Fruit fly (Drosophila melanogaster): ENCODE data around the gene Mt2.

Mt2 gene

DNA sequence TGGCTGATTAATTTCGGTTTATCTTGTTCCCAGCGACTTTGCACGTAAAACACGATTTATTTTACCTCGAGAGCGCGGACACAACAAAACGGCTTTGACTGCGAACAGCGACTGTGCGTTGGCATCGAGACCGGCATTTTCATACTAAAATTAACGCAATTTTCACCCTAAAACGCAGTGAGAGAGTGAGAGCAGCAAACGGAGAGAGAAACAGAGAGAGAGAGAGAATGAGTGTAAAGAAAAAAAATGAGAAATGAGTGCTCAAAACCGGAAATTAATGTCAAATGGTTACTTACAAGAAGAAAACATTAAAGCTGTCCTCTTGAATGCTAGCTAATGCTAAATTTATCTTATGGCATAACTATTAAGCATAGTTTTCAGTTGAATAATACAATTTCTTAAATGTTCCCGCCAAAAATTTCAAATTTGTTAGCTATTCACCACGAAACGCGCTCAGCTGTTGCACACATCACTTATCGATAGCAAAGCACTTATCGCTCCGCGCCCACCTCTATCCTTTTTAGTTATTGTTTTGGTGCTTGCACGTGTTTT lies 40.4 kb upstream of the Mt2 start, which contains the start of the genes JhI-21, RpL7-like and CG34164 (continued):
- no peak for TF ChIP-seq B-H2 (GFP tag; optimal IDR thresholded peaks at IDR 0.05)

DNA sequence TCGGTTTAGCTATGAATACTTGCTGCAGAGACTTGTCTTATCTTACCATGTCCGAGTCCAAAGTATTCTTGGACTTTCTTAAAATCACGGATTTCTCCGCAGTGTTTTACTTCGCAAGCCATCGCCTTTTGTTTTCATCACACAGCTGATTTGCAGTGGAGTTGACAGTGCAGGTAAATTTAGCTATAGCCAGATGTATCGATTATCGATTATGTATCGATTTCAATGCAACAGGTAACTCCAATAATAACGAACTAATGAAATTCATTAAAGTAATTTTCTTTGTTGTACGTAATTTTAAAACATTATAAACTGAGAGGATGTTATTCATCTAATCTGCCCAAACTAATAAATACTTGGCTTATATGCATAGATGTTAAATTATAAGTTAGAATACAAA lies 33.3 kb upstream of the Mt2 start, which contains the start of gene Rab3-GAP:
Rab3-GAP (minus strand) TSS at position 150 of the 400 bp plus-strand sequence.
- TF ChIP-seq CG16863 (GFP tag; optimal IDR thresholded peaks at IDR 0.05) (no peak), sna (GFP tag; IDR thresholded peaks at IDR 0.05; ENCODE audit: partially characterized antibody) (peak; percentile 68; the same call in 1 of the 2 replicates), fru (optimal IDR thresholded peaks at IDR 0.05) (no peak), ato (GFP tag; IDR thresholded peaks at IDR 0.05; ENCODE audit: partially characterized antibody) (no peak), otp (GFP tag; IDR thresholded peaks at IDR 0.05) (no peak), CG17359 (tag; optimal IDR thresholded peaks at IDR 0.05) (peak; percentile 25), Nf-YB (GFP tag; optimal IDR thresholded peaks at IDR 0.05) (no peak), Hsf (GFP tag; optimal IDR thresholded peaks at IDR 0.05) (peak; percentile 28), CG14710 (tag; optimal IDR thresholded peaks at IDR 0.05) (peak; percentile 51), prd (optimal IDR thresholded peaks at IDR 0.05) (no peak), prd (GFP tag; IDR thresholded peaks at IDR 0.05) (peak; percentile 69), CG10274 (GFP tag; optimal IDR thresholded peaks at IDR 0.05) (no peak), CG8281 (tag; optimal IDR thresholded peaks at IDR 0.05) (no peak), kah (GFP tag; optimal IDR thresholded peaks at IDR 0.05) (peak; percentile 63), CG13296 (GFP tag; optimal IDR thresholded peaks at IDR 0.05) (no peak), CG5245 (GFP tag; optimal IDR thresholded peaks at IDR 0.05) (no peak), CG9817 (tag; optimal IDR thresholded peaks at IDR 0.05) (no peak), Sox100B (GFP tag; optimal IDR thresholded peaks at IDR 0.05) (no peak), CG2120 (GFP tag; optimal IDR thresholded peaks at IDR 0.05) (peak; percentile 51), Mad (GFP tag; optimal IDR thresholded peaks at IDR 0.05) (no peak), trh (GFP tag; optimal IDR thresholded peaks at IDR 0.05) (no peak), nerfin-2 (GFP tag; IDR thresholded peaks at IDR 0.05; ENCODE audit: partially characterized antibody) (no peak; the same call in 1 of the 2 replicates), CrebB (tag; optimal IDR thresholded peaks at IDR 0.05) (no peak), chif (GFP tag; optimal IDR thresholded peaks at IDR 0.05) (peak in 1 of 2 experiments; percentile 16), CG13894 (tag; optimal IDR thresholded peaks at IDR 0.05) (no peak), CG11695 (GFP tag; IDR thresholded peaks at IDR 0.05) (peak; percentile 44; the same call in 1 of the 3 replicates), pan (optimal IDR thresholded peaks at IDR 0.05) (no peak), pan (GFP tag; optimal IDR thresholded peaks at IDR 0.05 in 1 of 2, IDR thresholded peaks at IDR 0.05 in 1 of 2) (peak in 1 of 2 experiments; percentile 40), CG2889 (GFP tag; IDR thresholded peaks at IDR 0.05) (no peak), MESR4 (GFP tag; optimal IDR thresholded peaks at IDR 0.05) (peak; percentile 50), bigmax (GFP tag; optimal IDR thresholded peaks at IDR 0.05) (no peak), CG4404 (GFP tag; IDR thresholded peaks at IDR 0.05) (no peak), ttk (GFP tag; IDR thresholded peaks at IDR 0.05) (no peak), CG12391 (tag; optimal IDR thresholded peaks at IDR 0.05) (peak; percentile 53), sqz (GFP tag; optimal IDR thresholded peaks at IDR 0.05) (no peak), nerfin-1 (tag; optimal IDR thresholded peaks at IDR 0.05) (peak; percentile 62), Xbp1 (GFP tag; optimal IDR thresholded peaks at IDR 0.05) (peak; percentile 17), chn (GFP tag; optimal IDR thresholded peaks at IDR 0.05) (no peak), CG31441 (GFP tag; IDR thresholded peaks at IDR 0.05) (no peak; the same call in 1 of the 2 replicates), CG10147 (GFP tag; optimal IDR thresholded peaks at IDR 0.05) (peak; percentile 7), dimm (GFP tag; IDR thresholded peaks at IDR 0.05) (no peak), CG16813 (GFP tag; IDR thresholded peaks at IDR 0.05; ENCODE audit: partially characterized antibody) (peak; percentile 45; the same call in 2 of the 3 replicates), Dip2 (GFP tag; IDR thresholded peaks at IDR 0.05) (no peak), tgo (GFP tag; IDR thresholded peaks at IDR 0.05) (peak; percentile 38; the same call in 1 of the 3 replicates), zen2 (GFP tag; IDR thresholded peaks at IDR 0.05; ENCODE audit: partially characterized antibody) (peak; percentile 55; the same call in 2 of the 3 replicates), cas (GFP tag; IDR thresholded peaks at IDR 0.05) (no peak), HLH4C (GFP tag; IDR thresholded peaks at IDR 0.05; ENCODE audit: partially characterized antibody) (peak; percentile 48)
